Fruit fly (Drosophila melanogaster) whole organism, wandering third instar larva: ENCODE data around the gene Cep290.

Source experiments
- CG32264 ChIP-seq: fragments of 200-800 bp; sonication (Bioruptor generic); optimal IDR thresholded peaks from 2 replicates; lab custom pipeline; 2016; ENCODE audit warnings: missing biosample characterization, missing genetic modification characterization
- CG9705 ChIP-seq: fragments of 200-800 bp; sonication (Bioruptor generic); optimal IDR thresholded peaks from 2 replicates; lab custom pipeline; 2018; ENCODE audit warnings: missing biosample characterization, mild to moderate bottlenecking, missing genetic modification characterization
- OdsH ChIP-seq: fragments of 200-800 bp; sonication (Bioruptor generic); optimal IDR thresholded peaks from 2 replicates; lab custom pipeline; 2016; ENCODE audit warnings: missing biosample characterization, mild to moderate bottlenecking, missing genetic modification characterization
- dl ChIP-seq, 2 experiments: fragments of 175-275, 200-275 bp in 1 of 2; fragments of 200-275 bp in 1 of 2; sonication (Bioruptor generic); optimal IDR thresholded peaks; lab custom pipeline; 2018; ENCODE audit warnings: mild to moderate bottlenecking in 2 of 2, missing biosample characterization in 2 of 2, missing genetic modification characterization in 2 of 2, moderate library complexity in 2 of 2; ENCODE audit not compliant: partially characterized antibody in 2 of 2, insufficient read depth in 1 of 2
- pan ChIP-seq: fragments of >200 bp; optimal IDR thresholded peaks from 2 replicates; lab custom pipeline; 2017
- tai ChIP-seq: sonication (Bioruptor generic); optimal IDR thresholded peaks from 2 replicates; lab custom pipeline; 2016; ENCODE audit warnings: missing biosample characterization, missing genetic modification characterization
- usp ChIP-seq: fragments of >200 bp; optimal IDR thresholded peaks from 2 replicates; lab custom pipeline; 2017; ENCODE audit warnings: missing biosample characterization, missing genetic modification characterization

DNA sequence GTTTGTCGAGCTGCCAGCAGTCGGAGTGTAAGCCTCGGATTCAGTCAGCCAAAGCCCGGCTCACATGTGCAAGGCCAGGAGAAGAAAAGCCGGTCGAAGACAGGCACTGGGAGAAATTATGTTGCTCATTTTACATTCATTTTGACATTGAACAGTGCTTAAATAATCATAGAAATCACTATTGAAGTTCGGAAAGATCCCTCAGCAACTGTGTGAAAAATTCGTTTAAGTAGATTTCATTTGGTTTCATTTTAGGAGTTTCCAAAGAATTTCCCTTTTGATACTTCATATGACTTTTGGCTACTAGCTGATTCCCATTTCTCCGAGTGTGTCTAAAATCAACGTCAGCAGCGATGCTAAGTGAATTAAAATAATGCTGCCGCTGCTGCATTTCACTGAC is 19.3 kb upstream of the Cep290 start:
- no peak for TF ChIP-seq usp (GFP tag; lab: Kevin White, UChicago)
- no peak for TF ChIP-seq tai (GFP tag; lab: Kevin White, UChicago)
- no peak for TF ChIP-seq pan (lab: Kevin White, UChicago)
- no peak for TF ChIP-seq CG9705 (GFP tag; lab: Kevin White, UChicago)
- TF ChIP-seq OdsH (GFP tag; lab: Kevin White, UChicago), result peak; percentile 48
- TF ChIP-seq CG32264 (GFP tag; lab: Kevin White, UChicago), result no peak
- no peak for TF ChIP-seq dl (GFP tag; optimal IDR thresholded peaks at IDR 0.05; lab: Kevin White, UChicago; ENCODE audit: insufficient read depth in 1 of 2, partially characterized antibody in 2 of 2)
